Fruit fly (Drosophila melanogaster): Measurements from ENCODE around the gene CG14441.

DNA sequence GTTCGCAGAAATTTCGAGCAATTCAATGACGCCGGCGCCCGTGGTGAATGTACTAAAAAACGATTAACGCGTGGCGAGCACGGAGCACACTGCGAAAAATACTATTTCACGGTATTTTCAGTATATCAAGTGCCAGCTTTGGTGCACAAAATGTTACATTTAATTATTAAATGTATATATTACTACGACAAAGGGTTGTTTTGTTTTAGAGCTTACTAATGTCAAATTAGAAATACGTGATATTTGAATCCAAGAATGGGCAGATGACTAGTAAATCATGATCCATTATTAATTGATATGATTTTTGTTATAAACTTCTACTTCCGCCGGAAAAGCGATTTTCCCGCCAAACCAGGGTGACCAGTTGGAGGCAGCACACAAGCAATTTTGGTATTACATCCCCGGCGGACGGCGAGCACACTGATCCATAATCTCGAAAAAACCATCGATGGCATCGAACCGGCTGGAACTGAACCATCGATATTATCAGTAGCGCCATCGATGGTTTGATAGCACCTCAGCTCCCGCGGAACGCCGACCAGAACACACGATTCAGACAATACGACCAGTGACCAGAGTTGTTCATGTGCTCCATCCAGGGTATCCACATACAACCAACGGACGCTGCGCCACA, 45.0 kb upstream of the CG14441 start, which contains the start of the genes CG3226 and Cdc7:
- TF ChIP-seq cg (GFP tag; optimal IDR thresholded peaks at IDR 0.05) (no peak), Taf1 (GFP tag; IDR thresholded peaks at IDR 0.05) (no peak), cas (GFP tag; IDR thresholded peaks at IDR 0.05) (no peak), Sox102F (GFP tag; optimal IDR thresholded peaks at IDR 0.05) (peak; percentile 27)

Measured in whole organism, embryonic.